Fruit fly (Drosophila melanogaster): Measurements from ENCODE around the gene CG1537.

The CG1537 gene

DNA sequence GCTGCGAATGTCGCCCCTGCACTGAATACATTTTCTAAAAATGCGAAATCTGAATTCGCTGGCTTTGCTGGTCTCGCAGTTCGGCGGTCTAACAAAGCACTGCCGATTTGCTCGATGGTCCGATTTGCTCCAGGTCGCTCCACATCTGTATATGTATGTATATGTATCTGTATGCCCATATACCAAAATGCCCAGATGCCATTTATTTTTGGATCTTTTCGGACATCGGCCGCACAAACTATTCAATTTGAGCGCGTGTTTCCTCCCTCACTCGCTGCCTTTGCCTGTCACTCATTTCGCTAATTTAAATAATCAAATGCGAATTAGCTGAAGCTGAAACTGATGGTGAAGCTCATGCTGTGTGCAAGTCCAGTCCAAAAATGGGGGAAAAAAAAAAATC, at the start of gene CG1537:
Gene CG1537 (minus strand): TSS at position 101 of the 400 bp plus-strand sequence.
- no peak for TF ChIP-seq cad (GFP tag; optimal IDR thresholded peaks at IDR 0.05)
- TF ChIP-seq Drgx (GFP tag; IDR thresholded peaks at IDR 0.05), result no peak
- no peak for TF ChIP-seq ato (GFP tag; IDR thresholded peaks at IDR 0.05; ENCODE audit: partially characterized antibody)
- TF ChIP-seq CG4617 (GFP tag; optimal IDR thresholded peaks at IDR 0.05; ENCODE audit: borderline replicate concordance), result no peak
- TF ChIP-seq emc (GFP tag; optimal IDR thresholded peaks at IDR 0.05), result no peak

dm6 chrX:11109670-11110069, 46.7 kb upstream of the CG1537 start:
- TF ChIP-seq Dek (tag; optimal IDR thresholded peaks at IDR 0.05) (no peak), Sox102F (GFP tag; optimal IDR thresholded peaks at IDR 0.05) (no peak), CG4404 (GFP tag; IDR thresholded peaks at IDR 0.05) (no peak), Hr78 (GFP tag; optimal IDR thresholded peaks at IDR 0.05) (peak in 1 of 2 experiments; percentile 51)

dm6 chrX:11108845-11109450, 46.0 kb upstream of the CG1537 start:
- TF ChIP-seq phol (tag; optimal IDR thresholded peaks at IDR 0.05), result peak; percentile 12
- TF ChIP-seq Pdp1 (GFP tag; optimal IDR thresholded peaks at IDR 0.05), result peak in 1 of 2 experiments; percentile 68
- TF ChIP-seq gsb-n (tag; optimal IDR thresholded peaks at IDR 0.05), result no peak
- no peak for TF ChIP-seq Hand (GFP tag; optimal IDR thresholded peaks at IDR 0.05)
- no peak for TF ChIP-seq Jarid2 (GFP tag; optimal IDR thresholded peaks at IDR 0.05)
- no peak for TF ChIP-seq Hey (tag; optimal IDR thresholded peaks at IDR 0.05)
- peak; percentile 98 for TF ChIP-seq CG31365 (tag; optimal IDR thresholded peaks at IDR 0.05)
- TF ChIP-seq insv (GFP tag; optimal IDR thresholded peaks at IDR 0.05), result peak in 1 of 2 experiments; percentile 89
- TF ChIP-seq Drgx (GFP tag; IDR thresholded peaks at IDR 0.05), result peak; percentile 16; the same call in 1 of the 2 replicates
- no peak for TF ChIP-seq Myb (GFP tag; optimal IDR thresholded peaks at IDR 0.05)
- TF ChIP-seq peb (GFP tag; IDR thresholded peaks at IDR 0.05), result no peak
- no peak for TF ChIP-seq CG1792 (GFP tag; optimal IDR thresholded peaks at IDR 0.05)
- TF ChIP-seq CG2199 (GFP tag; IDR thresholded peaks at IDR 0.05), result 0 out of 3 replicates have a peak, but pooled peaks have one; percentile 16
- no peak for TF ChIP-seq hkb (optimal IDR thresholded peaks at IDR 0.05)
- peak; percentile 43; the same call in 1 of the 2 replicates for TF ChIP-seq hkb (GFP tag; IDR thresholded peaks at IDR 0.05)
- peak; percentile 52 for TF ChIP-seq row (GFP tag; IDR thresholded peaks at IDR 0.05)
- no peak for TF ChIP-seq pan (optimal IDR thresholded peaks at IDR 0.05)
- peak in 1 of 2 experiments; percentile 56 for TF ChIP-seq pan (GFP tag; optimal IDR thresholded peaks at IDR 0.05 in 1 of 2, IDR thresholded peaks at IDR 0.05 in 1 of 2)
- no peak for TF ChIP-seq CG5180 (GFP tag; optimal IDR thresholded peaks at IDR 0.05)
- peak; percentile 23 for TF ChIP-seq stwl (tag; optimal IDR thresholded peaks at IDR 0.05)
- 0 out of 2 replicates have a peak, but pooled peaks have one; percentile 12 for TF ChIP-seq CG17328 (GFP tag; IDR thresholded peaks at IDR 0.05)
- peak; percentile 12 for TF ChIP-seq tin (GFP tag; optimal IDR thresholded peaks at IDR 0.05)
- TF ChIP-seq Six4 (GFP tag; optimal IDR thresholded peaks at IDR 0.05), result peak; percentile 25
- TF ChIP-seq CG1529 (GFP tag; optimal IDR thresholded peaks at IDR 0.05), result no peak
- peak; percentile 26 for TF ChIP-seq CG4424 (GFP tag; optimal IDR thresholded peaks at IDR 0.05)
- no peak for TF ChIP-seq CG8290 (GFP tag; optimal IDR thresholded peaks at IDR 0.05)
- peak in 1 of 2 experiments; percentile 16 for TF ChIP-seq CG8290 (tag; optimal IDR thresholded peaks at IDR 0.05)
- peak in 1 of 2 experiments; percentile 68 for TF ChIP-seq Dfd (GFP tag; optimal IDR thresholded peaks at IDR 0.05)
- TF ChIP-seq CG18476 (GFP tag; optimal IDR thresholded peaks at IDR 0.05), result no peak
- no peak for TF ChIP-seq HHEX (GFP tag; optimal IDR thresholded peaks at IDR 0.05)
- TF ChIP-seq scrt (GFP tag; optimal IDR thresholded peaks at IDR 0.05), result no peak
- TF ChIP-seq abd-A (tag; optimal IDR thresholded peaks at IDR 0.05), result no peak
- no peak for TF ChIP-seq CG6254 (GFP tag; optimal IDR thresholded peaks at IDR 0.05)
- TF ChIP-seq kni (GFP tag; optimal IDR thresholded peaks at IDR 0.05), result no peak
- no peak for TF ChIP-seq ase (GFP tag; IDR thresholded peaks at IDR 0.05)
- TF ChIP-seq cwo (GFP tag; optimal IDR thresholded peaks at IDR 0.05), result peak; percentile 5
- no peak for TF ChIP-seq tx (GFP tag; optimal IDR thresholded peaks at IDR 0.05)
- TF ChIP-seq trem (tag; optimal IDR thresholded peaks at IDR 0.05), result no peak
- peak; percentile 36 for TF ChIP-seq Med (GFP tag)
